Fruit fly (Drosophila melanogaster): ENCODE measurements around the gene CG13992.
A peak's percentile ranks its signal among the peaks of the same experiment; 100 is the strongest.

The CG13992 gene

DNA sequence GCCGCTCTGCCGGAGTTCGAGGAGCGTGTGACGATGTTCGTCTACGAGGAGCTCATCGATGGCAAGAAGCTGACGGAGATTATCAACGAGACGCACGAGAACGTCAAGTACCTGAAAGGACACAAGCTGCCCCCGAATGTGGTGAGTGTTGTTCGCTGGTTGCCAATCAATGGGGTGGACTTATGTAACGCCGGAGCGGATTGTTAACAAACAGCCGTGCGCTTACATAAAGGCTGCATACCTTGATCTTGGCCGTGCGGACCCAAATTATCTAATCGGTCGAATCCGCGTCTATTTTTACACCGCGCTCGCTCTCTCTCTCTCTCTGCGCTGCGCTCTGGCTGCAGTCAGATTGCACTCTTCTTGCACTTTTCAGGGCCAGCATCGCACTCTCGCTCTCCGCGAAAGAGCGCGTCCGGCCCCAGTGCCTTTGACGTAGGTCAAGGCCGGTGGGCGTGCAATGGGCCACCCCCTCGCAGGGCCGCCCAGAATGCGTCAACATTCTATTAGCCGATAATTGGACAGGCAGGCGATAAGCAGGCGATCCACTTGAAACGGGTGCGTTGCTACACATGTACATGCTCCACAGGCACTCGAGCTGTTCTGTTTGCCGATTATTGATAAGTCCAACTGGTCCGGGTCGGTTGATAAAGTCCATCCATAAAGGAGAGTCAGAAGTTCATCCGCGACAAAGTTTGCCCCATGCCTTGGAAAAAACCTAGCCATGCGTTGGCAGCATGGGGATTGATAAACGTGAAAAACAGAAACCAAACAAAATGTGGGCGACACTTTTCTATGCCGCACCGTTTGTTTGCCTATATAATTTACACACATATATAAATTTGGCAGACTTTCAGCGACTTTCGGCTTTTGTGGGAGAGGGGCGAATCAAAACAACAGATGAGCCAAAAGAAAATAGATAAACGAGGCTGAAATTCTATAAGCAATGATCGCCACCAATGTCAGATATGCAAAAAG lies 23.0 kb downstream of the CG13992 start (continued):
- no peak for TF ChIP-seq sisA (GFP tag; IDR thresholded peaks at IDR 0.05)
- TF ChIP-seq chinmo (GFP tag; IDR thresholded peaks at IDR 0.05; ENCODE audit: partially characterized antibody), result peak; percentile 81; the same call in 1 of the 4 replicates
- peak; percentile 21 for TF ChIP-seq fd64A (GFP tag; optimal IDR thresholded peaks at IDR 0.05)
- 0 out of 3 replicates have a peak, but pooled peaks have one; percentile 18 for TF ChIP-seq otp (GFP tag; IDR thresholded peaks at IDR 0.05)
- TF ChIP-seq E2f2 (GFP tag; IDR thresholded peaks at IDR 0.05), result peak; percentile 38; the same call in 1 of the 2 replicates
- no peak for TF ChIP-seq CG13296 (GFP tag; optimal IDR thresholded peaks at IDR 0.05)
- peak; percentile 50 for TF ChIP-seq NC2α (GFP tag; optimal IDR thresholded peaks at IDR 0.05)
- 0 out of 2 replicates have a peak, but pooled peaks have one; percentile 5 for TF ChIP-seq CG14014 (GFP tag; IDR thresholded peaks at IDR 0.05)
- no peak for TF ChIP-seq hb (GFP tag; IDR thresholded peaks at IDR 0.05; ENCODE audit: partially characterized antibody)
- 0 out of 3 replicates have a peak, but pooled peaks have one; percentile 34 for TF ChIP-seq zfh1 (GFP tag; IDR thresholded peaks at IDR 0.05)
- TF ChIP-seq cwo (GFP tag; optimal IDR thresholded peaks at IDR 0.05), result peak; percentile 95
- peak; percentile 21; the same call in 1 of the 2 replicates for TF ChIP-seq Rfx (GFP tag; IDR thresholded peaks at IDR 0.05)
- TF ChIP-seq CG34422 (GFP tag; IDR thresholded peaks at IDR 0.05), result peak; percentile 35; the same call in 1 of the 3 replicates
- peak; percentile 23 for TF ChIP-seq jumu (GFP tag; optimal IDR thresholded peaks at IDR 0.05)
- peak in 1 of 2 experiments; percentile 98 for TF ChIP-seq Pdp1 (GFP tag; optimal IDR thresholded peaks at IDR 0.05)
- TF ChIP-seq Dad (GFP tag; optimal IDR thresholded peaks at IDR 0.05), result peak; percentile 34
- TF ChIP-seq yki (optimal IDR thresholded peaks at IDR 0.05), result peak; percentile 67
- TF ChIP-seq CG7745 (tag; optimal IDR thresholded peaks at IDR 0.05), result peak; percentile 3
- no peak for TF ChIP-seq sima (GFP tag; optimal IDR thresholded peaks at IDR 0.05)
- TF ChIP-seq CG30020 (tag; optimal IDR thresholded peaks at IDR 0.05), result no peak
- peak; percentile 45 for TF ChIP-seq kay (GFP tag; optimal IDR thresholded peaks at IDR 0.05)
- TF ChIP-seq gro (GFP tag; optimal IDR thresholded peaks at IDR 0.05), result peak; percentile 67
- TF ChIP-seq gcm (GFP tag; optimal IDR thresholded peaks at IDR 0.05), result no peak
- peak; percentile 74; the same call in 2 of the 3 replicates for TF ChIP-seq vnd (GFP tag; IDR thresholded peaks at IDR 0.05; ENCODE audit: partially characterized antibody)
- peak in 1 of 2 experiments; percentile 23 for TF ChIP-seq bsh (GFP tag; optimal IDR thresholded peaks at IDR 0.05)
- peak; percentile 43 for TF ChIP-seq Hey (tag; optimal IDR thresholded peaks at IDR 0.05)
- TF ChIP-seq HmgZ (tag; optimal IDR thresholded peaks at IDR 0.05), result peak; percentile 53
- peak; percentile 55 for TF ChIP-seq twi (tag; optimal IDR thresholded peaks at IDR 0.05)

dm6 chr2L:5943229-5944078 lies 24.1 kb downstream of the CG13992 start, which contains the start of the genes Sfp26Ad and Gpdh1:
Gene Sfp26Ad (minus strand): TSS chr2L:5943304.
Gene Gpdh1 (plus strand): TSS chr2L:5943643.
- TF ChIP-seq hth (optimal IDR thresholded peaks at IDR 0.05), result no peak
- TF ChIP-seq lilli (GFP tag; optimal IDR thresholded peaks at IDR 0.05), result peak; percentile 87
- TF ChIP-seq CG5245 (GFP tag; optimal IDR thresholded peaks at IDR 0.05), result peak; percentile 75
- peak; percentile 79 for TF ChIP-seq CG34376 (GFP tag; optimal IDR thresholded peaks at IDR 0.05)
- TF ChIP-seq CG2889 (GFP tag; IDR thresholded peaks at IDR 0.05), result 0 out of 3 replicates have a peak, but pooled peaks have one; percentile 13
- peak; percentile 79 for TF ChIP-seq CG2116 (GFP tag; optimal IDR thresholded peaks at IDR 0.05)
- peak; percentile 46 for TF ChIP-seq fd96Cb (tag; optimal IDR thresholded peaks at IDR 0.05)
- peak; percentile 51 for TF ChIP-seq NK7.1 (GFP tag; optimal IDR thresholded peaks at IDR 0.05)
- no peak; the same call in 1 of the 2 replicates for TF ChIP-seq hbn (GFP tag; IDR thresholded peaks at IDR 0.05; ENCODE audit: partially characterized antibody)
- TF ChIP-seq CG9437 (GFP tag; optimal IDR thresholded peaks at IDR 0.05), result peak; percentile 17
- TF ChIP-seq nerfin-2 (GFP tag; IDR thresholded peaks at IDR 0.05; ENCODE audit: partially characterized antibody), result peak; percentile 39; the same call in 1 of the 2 replicates
- TF ChIP-seq pb (GFP tag; optimal IDR thresholded peaks at IDR 0.05), result peak; percentile 55
- TF ChIP-seq tio (GFP tag; optimal IDR thresholded peaks at IDR 0.05), result peak; percentile 48
- peak; percentile 66 for TF ChIP-seq grau (tag; optimal IDR thresholded peaks at IDR 0.05)
- TF ChIP-seq CG7357 (GFP tag; IDR thresholded peaks at IDR 0.05), result no peak
- TF ChIP-seq Camta (GFP tag; optimal IDR thresholded peaks at IDR 0.05), result peak; percentile 73
- TF ChIP-seq CG3281 (GFP tag; optimal IDR thresholded peaks at IDR 0.05), result peak; percentile 60
- peak; percentile 12 for TF ChIP-seq CG15011 (GFP tag; optimal IDR thresholded peaks at IDR 0.05)
- TF ChIP-seq row (GFP tag; IDR thresholded peaks at IDR 0.05), result peak; percentile 77
